Worm (Caenorhabditis elegans) whole organism, mixed stage, embryonic: ENCODE measurements around the gene F10C2.3.

Experiments used
- ces-1 ChIP-seq: fragments of 150-350 bp; optimal IDR thresholded peaks from 2 replicates; lab custom pipeline; 2014; ENCODE audit warnings: missing biosample characterization, missing genetic modification reagents, missing genetic modification characterization
- elt-3 ChIP-seq: fragments of 150-350 bp; optimal IDR thresholded peaks from 2 replicates; lab custom pipeline; 2014; ENCODE audit warnings: missing biosample characterization, missing genetic modification characterization
- nhr-237 ChIP-seq: fragments of 150-350 bp; optimal IDR thresholded peaks from 2 replicates; lab custom pipeline; 2014; ENCODE audit warnings: missing biosample characterization, missing genetic modification characterization
- nhr-76 ChIP-seq: sonication (generic microtip); optimal IDR thresholded peaks from 2 replicates; lab custom pipeline; 2017; ENCODE audit warnings: missing biosample characterization, missing genetic modification characterization
- unc-39 ChIP-seq: fragments of 150-350 bp; optimal IDR thresholded peaks from 2 replicates; lab custom pipeline; 2014; ENCODE audit warnings: missing biosample characterization, missing genetic modification characterization

- TF ChIP-seq unc-39 (tag; lab: Kevin White, UChicago) (peak; percentile 55), elt-3 (tag; lab: Kevin White, UChicago) (peak; percentile 11), nhr-76 (tag; lab: Kevin White, UChicago) (no peak), nhr-237 (tag; lab: Kevin White, UChicago) (peak; percentile 72), ces-1 (GFP tag; lab: Kevin White, UChicago) (peak; percentile 71)
Measured at ce11 chrV:12001747-12002456, 18.2 kb upstream of the F10C2.3 start, which contains the start of gene gcy-33.
